Fruit fly (Drosophila melanogaster): ENCODE measurements around the gene CG6106.

- TF ChIP-seq CG8478 (optimal IDR thresholded peaks at IDR 0.05) (no peak), CTCF (optimal IDR thresholded peaks at IDR 0.05) (no peak)
Observed at dm6 chrX:18312445-18312911, 46.2 kb upstream of the CG6106 start.

Data from S2 (cell line).